Worm (Caenorhabditis elegans) whole organism, L2 larva: ENCODE measurements around the gene soap-1.

Source experiments
- ceh-16 ChIP-seq: fragments of 150-350 bp; optimal IDR thresholded peaks from 2 replicates; lab custom pipeline; 2014; ENCODE audit warnings: missing biosample characterization, missing genetic modification characterization
- lin-39 ChIP-seq: fragments of 150-350 bp; optimal IDR thresholded peaks from 2 replicates; lab custom pipeline; 2014; ENCODE audit warnings: missing biosample characterization, missing genetic modification reagents, missing genetic modification characterization
- snpc-4 ChIP-seq: fragments of 150-350 bp; optimal IDR thresholded peaks from 2 replicates; lab custom pipeline; 2014; ENCODE audit warnings: missing biosample characterization, missing genetic modification characterization
- ztf-4 ChIP-seq: fragments of 150-350 bp; optimal IDR thresholded peaks from 2 replicates; lab custom pipeline; 2014; ENCODE audit warnings: missing biosample characterization, missing genetic modification characterization

- TF ChIP-seq ceh-16 (tag; lab: Kevin White, UChicago) (no peak), snpc-4 (tag; lab: Kevin White, UChicago) (no peak), ztf-4 (no peak), lin-39 (tag; lab: Kevin White, UChicago) (no peak)
These were observed 21.1 kb downstream of the soap-1 start, which contains the start of gene F09G2.8 for ce11 chrV:7193562-7193961.
